Worm (Caenorhabditis elegans) whole organism, early embryonic: ENCODE results near the gene R03D7.2.
"Not testable (repeated sequence)": the region's sequence is repeated elsewhere in the genome, so short reads cannot be mapped to it uniquely, and the experiment has no call there.

ENCODE experiments used
- B0310.2 ChIP-seq: sonication (generic microtip); optimal IDR thresholded peaks from 2 replicates; lab custom pipeline; 2016; ENCODE audit warnings: mild to moderate bottlenecking, missing genetic modification characterization, missing compliant biosample characterization
- F13C5.2 ChIP-seq: sonication (generic microtip); optimal IDR thresholded peaks from 2 replicates; lab custom pipeline; 2017; ENCODE audit warnings: mild to moderate bottlenecking, missing genetic modification characterization, inconsistent platforms, missing compliant biosample characterization
- aly-1 ChIP-seq: sonication (generic microtip); optimal IDR thresholded peaks from 2 replicates; lab custom pipeline; 2016; ENCODE audit warnings: missing genetic modification characterization, missing compliant biosample characterization
- ama-1 ChIP-seq: fragments of 150-350 bp; optimal IDR thresholded peaks from 2 replicates; lab custom pipeline; 2014
- ceh-13 ChIP-seq: fragments of 200-800 bp; sonication (Bioruptor generic); optimal IDR thresholded peaks from 2 replicates; lab custom pipeline; 2018; ENCODE audit warnings: mild to moderate bottlenecking, missing genetic modification characterization, missing compliant biosample characterization
- ceh-36 ChIP-seq: sonication (generic microtip); optimal IDR thresholded peaks from 2 replicates; lab custom pipeline; 2016; ENCODE audit warnings: missing genetic modification characterization, inconsistent platforms, missing compliant biosample characterization
- ets-7 ChIP-seq: sonication (generic microtip); optimal IDR thresholded peaks from 2 replicates; lab custom pipeline; 2016; ENCODE audit warnings: missing genotype, missing genetic modification characterization, missing compliant biosample characterization
- flt-1 ChIP-seq: fragments of 200-800 bp; sonication (Bioruptor generic); IDR thresholded peaks from 2 replicates; pipeline ENCODE4 v1.3.6; 2022; ENCODE audit warnings: missing genetic modification characterization, missing compliant biosample characterization
- hmbx-1 ChIP-seq: sonication (generic microtip); optimal IDR thresholded peaks from 2 replicates; lab custom pipeline; 2016; ENCODE audit warnings: mild to moderate bottlenecking, missing genetic modification characterization, missing compliant biosample characterization
- hmg-4 ChIP-seq: fragments of 200-800 bp; sonication (Bioruptor generic); optimal IDR thresholded peaks from 2 replicates; lab custom pipeline; 2018; ENCODE audit warnings: mild to moderate bottlenecking, missing genetic modification characterization, missing compliant biosample characterization
- hnd-1 ChIP-seq: sonication (generic microtip); optimal IDR thresholded peaks from 2 replicates; lab custom pipeline; 2016; ENCODE audit warnings: missing genetic modification characterization, missing compliant biosample characterization
- pes-1 ChIP-seq: fragments of 200-800 bp; sonication (Bioruptor generic); IDR thresholded peaks from 2 replicates; pipeline ENCODE4 v1.3.6; 2022; ENCODE audit warnings: missing genetic modification reagents, missing genetic modification characterization, missing compliant biosample characterization
- scrt-1 ChIP-seq: fragments of 200-800 bp; sonication (Bioruptor generic); IDR thresholded peaks from 2 replicates; pipeline ENCODE4 v1.3.6; 2022; ENCODE audit warnings: missing genetic modification characterization, missing compliant biosample characterization
- sea-1 ChIP-seq: fragments of 200-800 bp; sonication (Bioruptor generic); conservative IDR thresholded peaks from 2 replicates; pipeline ENCODE4 v1.3.6; 2022; ENCODE audit warnings: missing genetic modification characterization, missing compliant biosample characterization
- tbx-11 ChIP-seq: fragments of 200-800 bp; sonication (Bioruptor generic); IDR thresholded peaks from 2 replicates; pipeline ENCODE4 v1.3.6; 2022; ENCODE audit warnings: missing genetic modification characterization, missing compliant biosample characterization
- tbx-37 ChIP-seq: fragments of 200-800 bp; sonication (Bioruptor generic); conservative IDR thresholded peaks from 2 replicates; pipeline ENCODE4 v1.3.6; 2022; ENCODE audit warnings: missing genetic modification reagents, missing genetic modification characterization, missing compliant biosample characterization
- tra-4 ChIP-seq: sonication (generic microtip); optimal IDR thresholded peaks from 2 replicates; lab custom pipeline; 2017; ENCODE audit warnings: missing genetic modification characterization, missing compliant biosample characterization

Gene R03D7.2

ce11 chrII:10930678-10931650 is 4.0 kb downstream of the R03D7.2 start:
- TF ChIP-seq pes-1 (GFP tag; lab: Robert Waterston, UW) (no peak), hmbx-1 (tag; lab: Kevin White, UChicago) (no peak), hnd-1 (tag; lab: Kevin White, UChicago) (no peak), flt-1 (GFP tag; lab: Robert Waterston, UW) (no peak)

ce11 chrII:10925804-10926570 is 9.0 kb downstream of the R03D7.2 start, which contains the start of gene metr-1:
Gene metr-1 (plus strand): TSS chrII:10926561.
- no peak for TF ChIP-seq tbx-37
- no peak for TF ChIP-seq F13C5.2 (tag; lab: Kevin White, UChicago)
- no peak for TF ChIP-seq B0310.2
- TF ChIP-seq hmg-4 (GFP tag; lab: Kevin White, UChicago), result no peak
- TF ChIP-seq ceh-36, result no peak

ce11 chrII:10924669-10925068 is 10.3 kb downstream of the R03D7.2 start:
- TF ChIP-seq ama-1 (lab: Kevin White, UChicago) (no peak), tbx-37 (no peak), hmbx-1 (tag; lab: Kevin White, UChicago) (no peak), hnd-1 (tag; lab: Kevin White, UChicago) (no peak), sea-1 (GFP tag; lab: Robert Waterston, UW) (no peak), flt-1 (GFP tag; lab: Robert Waterston, UW) (no peak), ets-7 (tag; lab: Kevin White, UChicago) (no peak), hmg-4 (GFP tag; lab: Kevin White, UChicago) (no peak), ceh-36 (no peak), F13C5.2 (tag; lab: Kevin White, UChicago) (no peak), ceh-13 (no peak), pes-1 (GFP tag; lab: Robert Waterston, UW) (no peak), B0310.2 (no peak), tbx-11 (GFP tag; lab: Robert Waterston, UW) (no peak), aly-1 (tag; lab: Kevin White, UChicago) (no peak), scrt-1 (GFP tag; lab: Robert Waterston, UW) (no peak), tra-4 (no peak)

- no peak for TF ChIP-seq hmg-4 (GFP tag; lab: Kevin White, UChicago)
- no peak for TF ChIP-seq hnd-1 (tag; lab: Kevin White, UChicago)
- TF ChIP-seq B0310.2, result no peak
- no peak for TF ChIP-seq flt-1 (GFP tag; lab: Robert Waterston, UW)
- TF ChIP-seq hmbx-1 (tag; lab: Kevin White, UChicago), result no peak
- TF ChIP-seq tra-4, result no peak
- TF ChIP-seq tbx-37, result no peak
- no peak for TF ChIP-seq ceh-13
- no peak for TF ChIP-seq scrt-1 (GFP tag; lab: Robert Waterston, UW)
- TF ChIP-seq F13C5.2 (tag; lab: Kevin White, UChicago), result no peak
- no peak for TF ChIP-seq sea-1 (GFP tag; lab: Robert Waterston, UW)
- TF ChIP-seq ets-7 (tag; lab: Kevin White, UChicago), result no peak
- no peak for TF ChIP-seq aly-1 (tag; lab: Kevin White, UChicago)
- TF ChIP-seq pes-1 (GFP tag; lab: Robert Waterston, UW), result no peak
- TF ChIP-seq ceh-36, result no peak
- no peak for TF ChIP-seq tbx-11 (GFP tag; lab: Robert Waterston, UW)
These were observed 11.0 kb downstream of the R03D7.2 start, which contains the start of gene Y19D2B.2 for ce11 chrII:10923948-10924347. Gene Y19D2B.2 (plus strand): TSS chrII:10924248.

- not testable (repeated sequence) for TF ChIP-seq ceh-13; flt-1 (GFP tag; lab: Robert Waterston, UW); F13C5.2 (tag; lab: Kevin White, UChicago)
These were observed 12.1 kb downstream of the R03D7.2 start, which contains the start of gene Y19D2B.1 for ce11 chrII:10922874-10923273. Gene Y19D2B.1 (minus strand): TSS chrII:10922974.

- TF ChIP-seq scrt-1 (GFP tag; lab: Robert Waterston, UW), result no peak
- TF ChIP-seq ets-7 (tag; lab: Kevin White, UChicago), result no peak
- no peak for TF ChIP-seq F13C5.2 (tag; lab: Kevin White, UChicago)
- TF ChIP-seq B0310.2, result no peak
- no peak for TF ChIP-seq aly-1 (tag; lab: Kevin White, UChicago)
- TF ChIP-seq tbx-11 (GFP tag; lab: Robert Waterston, UW), result no peak
- TF ChIP-seq hnd-1 (tag; lab: Kevin White, UChicago), result no peak
- TF ChIP-seq ceh-36, result no peak
- no peak for TF ChIP-seq hmg-4 (GFP tag; lab: Kevin White, UChicago)
These were observed 16.7 kb downstream of the R03D7.2 start, which contains the start of gene tba-4 for ce11 chrII:10918293-10918756. Gene tba-4 (plus strand): TSS chrII:10918706.

ce11 chrII:10917174-10917573 is 17.8 kb downstream of the R03D7.2 start, which contains the start of gene F44F4.10:
Gene F44F4.10 (minus strand): TSS chrII:10917274.
- TF ChIP-seq ama-1 (lab: Kevin White, UChicago) (no peak), tbx-11 (GFP tag; lab: Robert Waterston, UW) (no peak), scrt-1 (GFP tag; lab: Robert Waterston, UW) (no peak), B0310.2 (no peak), pes-1 (GFP tag; lab: Robert Waterston, UW) (no peak), ets-7 (tag; lab: Kevin White, UChicago) (no peak), aly-1 (tag; lab: Kevin White, UChicago) (no peak), ceh-36 (no peak), tra-4 (no peak), hmbx-1 (tag; lab: Kevin White, UChicago) (no peak), hnd-1 (tag; lab: Kevin White, UChicago) (no peak), flt-1 (GFP tag; lab: Robert Waterston, UW) (no peak)
